Worm (Caenorhabditis elegans) whole organism, young adult: ENCODE results near the gene srw-85.

Experiments
- D2030.7 ChIP-seq: fragments of 200-800 bp; sonication (Bioruptor generic); IDR thresholded peaks from 2 replicates; pipeline ENCODE4 v1.3.6; 2022; ENCODE audit warnings: missing genetic modification reagents, missing genetic modification characterization, missing compliant biosample characterization
- ama-1 ChIP-seq, 3 experiments: fragments of 150-350 bp in 1 of 3; sonication (generic microtip) in 2 of 3; optimal IDR thresholded peaks; 2 replicates each; lab custom pipeline; 2014 to 2018; ENCODE audit warnings: missing biosample characterization in 2 of 3, missing genetic modification characterization in 2 of 3, missing genetic modification reagents in 2 of 3
- die-1 ChIP-seq: sonication (generic microtip); optimal IDR thresholded peaks from 2 replicates; lab custom pipeline; 2016; ENCODE audit warnings: missing genotype, mild to moderate bottlenecking, missing genetic modification characterization, missing compliant biosample characterization
- hlh-26 ChIP-seq: fragments of 200-800 bp; sonication (Bioruptor generic); conservative IDR thresholded peaks from 2 replicates; pipeline ENCODE4 v1.3.6; 2022; ENCODE audit warnings: missing genetic modification reagents, missing genetic modification characterization, missing compliant biosample characterization
- let-607 ChIP-seq, 2 experiments: fragments of 200-800 bp in 1 of 2; sonication (Bioruptor generic) in 1 of 2; sonication (generic microtip) in 1 of 2; optimal IDR thresholded peaks; 2 replicates each; lab custom pipeline; 2016 to 2018; ENCODE audit warnings: mild to moderate bottlenecking in 2 of 2, missing compliant biosample characterization in 2 of 2, missing genetic modification characterization in 2 of 2, moderate library complexity in 2 of 2, missing genotype in 1 of 2
- mxl-1 ChIP-seq: sonication (generic microtip); optimal IDR thresholded peaks from 2 replicates; lab custom pipeline; 2016; ENCODE audit warnings: missing genetic modification characterization, missing compliant biosample characterization
- pha-4 ChIP-seq: fragments of 150-350 bp; sonication (generic microtip); optimal IDR thresholded peaks from 2 replicates; lab custom pipeline; 2014; ENCODE audit warnings: missing biosample characterization, missing genetic modification reagents, missing genetic modification characterization
- snpc-4 ChIP-seq, 5 experiments: fragments of 150-350 bp in 1 of 5; sonication (generic microtip) in 4 of 5; optimal IDR thresholded peaks; 2 replicates each; lab custom pipeline; 2014 to 2018; ENCODE audit warnings: missing genetic modification characterization in 5 of 5, missing biosample characterization in 3 of 5, antibody characterized with exemption in 2 of 5, mild to moderate bottlenecking in 2 of 5, missing compliant biosample characterization in 2 of 5, missing genotype in 2 of 5, moderate library complexity in 2 of 5, missing genetic modification reagents in 1 of 5
- unc-130 ChIP-seq: sonication (generic microtip); optimal IDR thresholded peaks from 2 replicates; lab custom pipeline; 2016; ENCODE audit warnings: missing genetic modification reagents, missing genetic modification characterization, missing compliant biosample characterization
- xnd-1 ChIP-seq: sonication (generic microtip); optimal IDR thresholded peaks from 2 replicates; lab custom pipeline; 2016; ENCODE audit warnings: missing genotype, missing genetic modification reagents, missing genetic modification characterization, missing compliant biosample characterization

- TF ChIP-seq ama-1 (optimal IDR thresholded peaks at IDR 0.05; lab: Kevin White, UChicago) (no peak), ama-1 (GFP tag; optimal IDR thresholded peaks at IDR 0.05; lab: Kevin White, UChicago) (no peak), let-607 (tag; optimal IDR thresholded peaks at IDR 0.05; lab: Kevin White, UChicago) (no peak), die-1 (no peak), xnd-1 (tag; lab: Kevin White, UChicago) (no peak), pha-4 (no peak), hlh-26 (GFP tag; lab: Robert Waterston, UW) (no peak), snpc-4 (GFP tag; optimal IDR thresholded peaks at IDR 0.05; lab: Kevin White, UChicago) (no peak), snpc-4 (tag; optimal IDR thresholded peaks at IDR 0.05; lab: Kevin White, UChicago) (no peak), D2030.7 (no peak), unc-130 (GFP tag; lab: Kevin White, UChicago) (no peak), mxl-1 (no peak)
These were observed 37.1 kb upstream of the srw-85 start, which contains the start of gene Y43F8B.12 for ce11 chrV:19468083-19468482.
